Fruit fly (Drosophila melanogaster) whole organism, embryonic: ENCODE results near the gene pod1.

Experiments
- Asciz ChIP-seq: fragments of 200-800 bp; sonication (Bioruptor generic); optimal IDR thresholded peaks from 2 replicates; lab custom pipeline; 2017; ENCODE audit warnings: missing biosample characterization, mild to moderate bottlenecking, missing genetic modification characterization, missing genetic modification reagents
- Bdp1 ChIP-seq: fragments of 200-800 bp; sonication (Bioruptor generic); optimal IDR thresholded peaks from 3 replicates; lab custom pipeline; 2016; ENCODE audit warnings: missing biosample characterization, missing genetic modification characterization
- CG10209 ChIP-seq: fragments of 200-800 bp; sonication (Bioruptor generic); optimal IDR thresholded peaks from 3 replicates; lab custom pipeline; 2017; ENCODE audit warnings: missing biosample characterization, mild to moderate bottlenecking, missing genetic modification characterization, missing genetic modification reagents
- CG11085 ChIP-seq: fragments of 200-800 bp; sonication (Bioruptor generic); IDR thresholded peaks from 2 replicates; pipeline ENCODE4 v1.3.6; 2022; ENCODE audit warnings: missing biosample characterization, missing genetic modification characterization
- CG12942 ChIP-seq: fragments of 200-800 bp; sonication (Bioruptor generic); optimal IDR thresholded peaks from 3 replicates; lab custom pipeline; 2016; ENCODE audit warnings: missing biosample characterization, missing genetic modification characterization
- CG13296 ChIP-seq: fragments of 200-800 bp; sonication (Bioruptor generic); optimal IDR thresholded peaks from 3 replicates; lab custom pipeline; 2018; ENCODE audit warnings: missing biosample characterization, mild to moderate bottlenecking, missing genetic modification characterization
- CG13424 ChIP-seq: fragments of 200-800 bp; sonication (Bioruptor generic); optimal IDR thresholded peaks from 2 replicates; lab custom pipeline; 2019; ENCODE audit warnings: missing biosample characterization, mild to moderate bottlenecking, missing genetic modification characterization, moderate library complexity
- CG13894 ChIP-seq: fragments of 200-800 bp; sonication (Bioruptor generic); optimal IDR thresholded peaks from 3 replicates; lab custom pipeline; 2018; ENCODE audit warnings: missing biosample characterization, mild to moderate bottlenecking, missing genetic modification characterization, moderate library complexity
- CG14014 ChIP-seq: fragments of 200-800 bp; sonication (Bioruptor generic); IDR thresholded peaks from 2 replicates; pipeline ENCODE4 v1.3.6; 2022; ENCODE audit warnings: missing biosample characterization, missing genetic modification characterization
- CG17359 ChIP-seq: fragments of 200-800 bp; sonication (Bioruptor generic); optimal IDR thresholded peaks from 3 replicates; lab custom pipeline; 2018; ENCODE audit warnings: missing biosample characterization, mild to moderate bottlenecking, missing genetic modification characterization, moderate library complexity
- CG17802 ChIP-seq: fragments of 200-800 bp; sonication (Bioruptor generic); optimal IDR thresholded peaks from 2 replicates; lab custom pipeline; 2018; ENCODE audit warnings: missing biosample characterization, mild to moderate bottlenecking, missing genetic modification characterization, moderate library complexity
- CG17912 ChIP-seq: fragments of 200-800 bp; sonication (Bioruptor generic); optimal IDR thresholded peaks from 2 replicates; lab custom pipeline; 2018; ENCODE audit warnings: missing biosample characterization, mild to moderate bottlenecking, missing genetic modification characterization
- CG18011 ChIP-seq: fragments of 200-800 bp; sonication (Bioruptor generic); optimal IDR thresholded peaks from 2 replicates; lab custom pipeline; 2017; ENCODE audit warnings: missing biosample characterization, missing genetic modification characterization, mild to moderate bottlenecking, moderate library complexity, missing genotype
- CG18599 ChIP-seq: fragments of 200-800 bp; sonication (Bioruptor generic); optimal IDR thresholded peaks from 3 replicates; lab custom pipeline; 2017; ENCODE audit warnings: missing biosample characterization, missing genetic modification characterization, mild to moderate bottlenecking, moderate library complexity, missing genetic modification reagents
- CG2712 ChIP-seq: fragments of 200-800 bp; optimal IDR thresholded peaks from 3 replicates; lab custom pipeline; 2019; ENCODE audit warnings: missing biosample characterization, mild to moderate bottlenecking, missing genetic modification characterization, moderate library complexity
- CG3163 ChIP-seq: fragments of 200-800 bp; sonication (Bioruptor generic); optimal IDR thresholded peaks from 3 replicates; lab custom pipeline; 2016; ENCODE audit warnings: missing biosample characterization, missing genetic modification characterization
- CG34422 ChIP-seq: fragments of 200-800 bp; sonication (Bioruptor generic); IDR thresholded peaks from 3 replicates; pipeline ENCODE4 v1.3.6; 2022; ENCODE audit warnings: missing biosample characterization, missing genetic modification characterization
- CG5180 ChIP-seq: fragments of 200-800 bp; sonication (Bioruptor generic); optimal IDR thresholded peaks from 3 replicates; lab custom pipeline; 2017; ENCODE audit warnings: missing biosample characterization, missing genetic modification characterization, mild to moderate bottlenecking, moderate library complexity, missing genetic modification reagents
- CG6175 ChIP-seq: fragments of 200-800 bp; sonication (Bioruptor generic); IDR thresholded peaks from 3 replicates; pipeline ENCODE4 v1.3.6; 2022; ENCODE audit warnings: missing biosample characterization, missing genetic modification characterization
- CG6254 ChIP-seq: fragments of 200-800 bp; sonication (Bioruptor generic); optimal IDR thresholded peaks from 3 replicates; lab custom pipeline; 2017; ENCODE audit warnings: mild to moderate bottlenecking, missing biosample characterization, missing genetic modification reagents, missing genetic modification characterization
- CG7372 ChIP-seq: fragments of 200-800 bp; sonication (Bioruptor generic); IDR thresholded peaks from 2 replicates; pipeline ENCODE4 v1.3.6; 2022; ENCODE audit warnings: missing biosample characterization, missing genetic modification characterization
- CG8388 ChIP-seq: fragments of 200-800 bp; sonication (Bioruptor generic); optimal IDR thresholded peaks from 2 replicates; lab custom pipeline; 2019; ENCODE audit warnings: missing biosample characterization, mild to moderate bottlenecking, missing genetic modification characterization, moderate library complexity
- CG8944 ChIP-seq: fragments of 200-800 bp; sonication (Bioruptor generic); optimal IDR thresholded peaks from 3 replicates; lab custom pipeline; 2016; ENCODE audit warnings: missing biosample characterization, missing genetic modification characterization
- D ChIP-seq, 2 experiments: fragments of 200-800 bp in 1 of 2; fragments of >200 bp in 1 of 2; sonication (Bioruptor generic) in 1 of 2; optimal IDR thresholded peaks; 2 replicates in 1 of 2; 3 replicates in 1 of 2; lab custom pipeline; 2017; ENCODE audit warnings: mild to moderate bottlenecking in 1 of 2, missing biosample characterization in 1 of 2, missing genetic modification characterization in 1 of 2, missing genetic modification reagents in 1 of 2
- Dad ChIP-seq: fragments of 200-800 bp; sonication (Bioruptor generic); optimal IDR thresholded peaks from 3 replicates; lab custom pipeline; 2016; ENCODE audit warnings: missing biosample characterization, missing genetic modification characterization
- Doc3 ChIP-seq: fragments of 200-800 bp; sonication (Bioruptor generic); IDR thresholded peaks from 3 replicates; pipeline ENCODE4 v1.3.6; 2022; ENCODE audit warnings: missing biosample characterization, missing genetic modification characterization; ENCODE audit not compliant: partially characterized antibody
- E2f2 ChIP-seq: fragments of 200-800 bp; sonication (Bioruptor generic); IDR thresholded peaks from 2 replicates; pipeline ENCODE4 v1.3.6; 2022; ENCODE audit warnings: missing biosample characterization, missing genetic modification characterization
- ERR ChIP-seq: fragments of 200-800 bp; sonication (Bioruptor generic); optimal IDR thresholded peaks from 2 replicates; lab custom pipeline; 2016; ENCODE audit warnings: missing biosample characterization, missing genetic modification characterization
- MBD-R2 ChIP-seq: fragments of 200-800 bp; sonication (Bioruptor generic); IDR thresholded peaks from 2 replicates; pipeline ENCODE4 v1.3.6; 2022; ENCODE audit warnings: missing biosample characterization, missing genetic modification characterization
- Med ChIP-seq: fragments of 200-800 bp; sonication (Bioruptor generic); peaks from one replicate; lab custom pipeline; 2016; ENCODE audit warnings: missing biosample characterization, missing genetic modification characterization, mild to moderate bottlenecking, inconsistent platforms, moderate library complexity
- Nf-YB ChIP-seq: fragments of 200-800 bp; sonication (Bioruptor generic); optimal IDR thresholded peaks from 3 replicates; lab custom pipeline; 2019; ENCODE audit warnings: missing biosample characterization, mild to moderate bottlenecking, missing genetic modification characterization, moderate library complexity
- Rfx ChIP-seq: fragments of 200-800 bp; sonication (Bioruptor generic); IDR thresholded peaks from 2 replicates; pipeline ENCODE4 v1.3.6; 2022; ENCODE audit warnings: missing biosample characterization, missing genetic modification characterization
- Sin3A ChIP-seq: fragments of >200 bp; optimal IDR thresholded peaks from 2 replicates; lab custom pipeline; 2018
- Six4 ChIP-seq: fragments of 200-800 bp; sonication (Bioruptor generic); optimal IDR thresholded peaks from 2 replicates; lab custom pipeline; 2016; ENCODE audit warnings: missing biosample characterization, missing genetic modification characterization
- Sox100B ChIP-seq: fragments of 200-800 bp; sonication (Bioruptor generic); optimal IDR thresholded peaks from 3 replicates; lab custom pipeline; 2018; ENCODE audit warnings: missing biosample characterization, mild to moderate bottlenecking, missing genetic modification characterization
- bcd ChIP-seq: fragments of 200-800 bp; sonication (Bioruptor generic); optimal IDR thresholded peaks from 2 replicates; lab custom pipeline; 2017; ENCODE audit warnings: missing biosample characterization, mild to moderate bottlenecking, missing genetic modification characterization
- cas ChIP-seq: fragments of 200-800 bp; sonication (Bioruptor generic); IDR thresholded peaks from 2 replicates; pipeline ENCODE4 v1.3.6; 2022; ENCODE audit warnings: missing biosample characterization, missing genetic modification characterization
- caup ChIP-seq: fragments of 200-800 bp; sonication (Bioruptor generic); optimal IDR thresholded peaks from 3 replicates; lab custom pipeline; 2017; ENCODE audit warnings: missing biosample characterization, mild to moderate bottlenecking, missing genetic modification characterization, moderate library complexity; ENCODE audit not compliant: severe bottlenecking
- klu ChIP-seq: fragments of 200-800 bp; sonication (Bioruptor generic); IDR thresholded peaks from 2 replicates; pipeline ENCODE4 v1.3.6; 2022; ENCODE audit warnings: missing biosample characterization, missing genetic modification characterization
- pb ChIP-seq: fragments of 200-800 bp; sonication (Bioruptor generic); optimal IDR thresholded peaks from 3 replicates; lab custom pipeline; 2016; ENCODE audit warnings: missing biosample characterization, missing genetic modification characterization
- ro ChIP-seq: fragments of 200-800 bp; sonication (Bioruptor generic); IDR thresholded peaks from 2 replicates; pipeline ENCODE4 v1.3.6; 2022; ENCODE audit warnings: missing biosample characterization, missing genetic modification characterization
- row ChIP-seq: fragments of 200-800 bp; sonication (Bioruptor generic); IDR thresholded peaks from 3 replicates; pipeline ENCODE4 v1.3.6; 2022; ENCODE audit warnings: missing biosample characterization, missing genetic modification characterization
- slp2 ChIP-seq: fragments of 200-800 bp; sonication (Bioruptor generic); optimal IDR thresholded peaks from 2 replicates; lab custom pipeline; 2016; ENCODE audit warnings: missing biosample characterization, missing genetic modification characterization
- sug ChIP-seq: fragments of 200-800 bp; optimal IDR thresholded peaks from 2 replicates; lab custom pipeline; 2019; ENCODE audit warnings: missing biosample characterization, mild to moderate bottlenecking, missing genetic modification characterization, moderate library complexity
- tio ChIP-seq: fragments of 200-800 bp; sonication (Bioruptor generic); optimal IDR thresholded peaks from 2 replicates; lab custom pipeline; 2017; ENCODE audit warnings: missing biosample characterization, missing genetic modification characterization, inconsistent platforms
- trem ChIP-seq: fragments of 200-800 bp; optimal IDR thresholded peaks from 3 replicates; lab custom pipeline; 2019; ENCODE audit warnings: missing biosample characterization, mild to moderate bottlenecking, missing genetic modification characterization, moderate library complexity
- trh ChIP-seq: fragments of 200-800 bp; sonication (Bioruptor generic); optimal IDR thresholded peaks from 2 replicates; lab custom pipeline; 2016; ENCODE audit warnings: missing biosample characterization, missing genetic modification characterization
- twi ChIP-seq: fragments of 200-800 bp; optimal IDR thresholded peaks from 2 replicates; lab custom pipeline; 2019; ENCODE audit warnings: missing biosample characterization, mild to moderate bottlenecking, missing genetic modification characterization, moderate library complexity
- wdn ChIP-seq: fragments of 200-800 bp; sonication (Bioruptor generic); IDR thresholded peaks from 2 replicates; pipeline ENCODE4 v1.3.6; 2022; ENCODE audit warnings: missing biosample characterization, missing genetic modification characterization

pod1 gene

dm6 chrX:6856332-6856995, 53.0 kb downstream of the pod1 start (continued):
- 0 out of 3 replicates have a peak, but pooled peaks have one; percentile 33 for TF ChIP-seq CG6175
- TF ChIP-seq twi, result peak; percentile 11
- peak; percentile 70 for TF ChIP-seq CG7372
- TF ChIP-seq cas (GFP tag; lab: Robert Waterston, UW), result 0 out of 2 replicates have a peak, but pooled peaks have one; percentile 45
- TF ChIP-seq slp2, result peak; percentile 1
- TF ChIP-seq MBD-R2 (GFP tag; lab: Robert Waterston, UW), result peak; percentile 41; the same call in 1 of the 2 replicates
- TF ChIP-seq CG18011 (GFP tag; lab: Kevin White, UChicago), result no peak
- TF ChIP-seq Doc3, result no peak
- TF ChIP-seq row (GFP tag; lab: Robert Waterston, UW), result peak; percentile 84
- TF ChIP-seq CG8388 (GFP tag; lab: Kevin White, UChicago), result peak; percentile 63
- peak; percentile 43; the same call in 1 of the 2 replicates for TF ChIP-seq CG14014 (GFP tag; lab: Robert Waterston, UW)
- TF ChIP-seq Bdp1 (GFP tag; lab: Kevin White, UChicago), result no peak
- TF ChIP-seq Nf-YB (GFP tag; lab: Kevin White, UChicago), result peak; percentile 45
- TF ChIP-seq CG2712 (tag; lab: Kevin White, UChicago), result peak; percentile 76
- peak; percentile 75 for TF ChIP-seq caup (GFP tag; lab: Kevin White, UChicago)
- peak; percentile 18 for TF ChIP-seq tio (GFP tag; lab: Kevin White, UChicago)
- no peak for TF ChIP-seq ERR (GFP tag; lab: Kevin White, UChicago)
- TF ChIP-seq D (optimal IDR thresholded peaks at IDR 0.05; lab: Kevin White, UChicago), result no peak
- TF ChIP-seq D (GFP tag; optimal IDR thresholded peaks at IDR 0.05; lab: Kevin White, UChicago), result peak; percentile 47
- peak; percentile 55 for TF ChIP-seq CG6254
- no peak for TF ChIP-seq Sin3A
- no peak for TF ChIP-seq CG17802
- TF ChIP-seq klu (GFP tag; lab: Robert Waterston, UW), result peak; percentile 50; the same call in 1 of the 2 replicates
- TF ChIP-seq CG17912 (GFP tag; lab: Kevin White, UChicago), result no peak
- TF ChIP-seq trem (tag; lab: Kevin White, UChicago), result peak; percentile 38
- TF ChIP-seq wdn (GFP tag; lab: Robert Waterston, UW), result peak; percentile 70
- peak; percentile 82 for TF ChIP-seq CG17359 (tag; lab: Kevin White, UChicago)
- peak; percentile 86 for TF ChIP-seq Rfx (GFP tag; lab: Robert Waterston, UW)
- TF ChIP-seq CG10209 (GFP tag; lab: Kevin White, UChicago), result peak; percentile 72
- peak; percentile 82 for TF ChIP-seq CG34422 (GFP tag; lab: Robert Waterston, UW)
- peak; percentile 77 for TF ChIP-seq bcd (GFP tag; lab: Kevin White, UChicago)
- TF ChIP-seq CG3163 (GFP tag; lab: Kevin White, UChicago), result no peak
- TF ChIP-seq CG13296 (GFP tag; lab: Kevin White, UChicago), result peak; percentile 45
- no peak for TF ChIP-seq pb (GFP tag; lab: Kevin White, UChicago)
- TF ChIP-seq CG11085 (GFP tag; lab: Robert Waterston, UW), result peak; percentile 47; the same call in 1 of the 2 replicates
- TF ChIP-seq ro (GFP tag; lab: Robert Waterston, UW), result no peak
- TF ChIP-seq Six4 (GFP tag; lab: Kevin White, UChicago), result peak; percentile 34
- TF ChIP-seq CG13894 (tag; lab: Kevin White, UChicago), result peak; percentile 6
- no peak for TF ChIP-seq CG8944 (GFP tag; lab: Kevin White, UChicago)
- TF ChIP-seq CG12942 (GFP tag; lab: Kevin White, UChicago), result peak; percentile 11
- no peak for TF ChIP-seq Dad (GFP tag; lab: Kevin White, UChicago)
- TF ChIP-seq E2f2 (GFP tag; lab: Robert Waterston, UW), result peak; percentile 49; the same call in 1 of the 2 replicates
- TF ChIP-seq CG18599 (GFP tag; lab: Kevin White, UChicago), result peak; percentile 70
- TF ChIP-seq CG13424 (tag; lab: Kevin White, UChicago), result peak; percentile 75
- peak; percentile 79 for TF ChIP-seq Med (GFP tag; lab: Kevin White, UChicago)
- TF ChIP-seq trh (GFP tag; lab: Kevin White, UChicago), result peak; percentile 8
- TF ChIP-seq Asciz (GFP tag; lab: Kevin White, UChicago), result peak; percentile 73
- peak; percentile 71 for TF ChIP-seq Sox100B (GFP tag; lab: Kevin White, UChicago)
- TF ChIP-seq CG5180, result peak; percentile 16
- peak; percentile 10 for TF ChIP-seq sug (tag; lab: Kevin White, UChicago)
